Worm (Caenorhabditis elegans) whole organism, early embryonic: Measurements from ENCODE around the gene ZK632.10.

Source experiments
- ama-1 ChIP-seq: fragments of 150-350 bp; optimal IDR thresholded peaks from 2 replicates; lab custom pipeline; 2014
- ceh-13 ChIP-seq: fragments of 200-800 bp; sonication (Bioruptor generic); optimal IDR thresholded peaks from 2 replicates; lab custom pipeline; 2018; ENCODE audit warnings: mild to moderate bottlenecking, missing genetic modification characterization, missing compliant biosample characterization
- sea-1 ChIP-seq: fragments of 200-800 bp; sonication (Bioruptor generic); conservative IDR thresholded peaks from 2 replicates; pipeline ENCODE4 v1.3.6; 2022; ENCODE audit warnings: missing genetic modification characterization, missing compliant biosample characterization
- tbx-37 ChIP-seq: fragments of 200-800 bp; sonication (Bioruptor generic); conservative IDR thresholded peaks from 2 replicates; pipeline ENCODE4 v1.3.6; 2022; ENCODE audit warnings: missing genetic modification reagents, missing genetic modification characterization, missing compliant biosample characterization
- tra-4 ChIP-seq: sonication (generic microtip); optimal IDR thresholded peaks from 2 replicates; lab custom pipeline; 2017; ENCODE audit warnings: missing genetic modification characterization, missing compliant biosample characterization

DNA sequence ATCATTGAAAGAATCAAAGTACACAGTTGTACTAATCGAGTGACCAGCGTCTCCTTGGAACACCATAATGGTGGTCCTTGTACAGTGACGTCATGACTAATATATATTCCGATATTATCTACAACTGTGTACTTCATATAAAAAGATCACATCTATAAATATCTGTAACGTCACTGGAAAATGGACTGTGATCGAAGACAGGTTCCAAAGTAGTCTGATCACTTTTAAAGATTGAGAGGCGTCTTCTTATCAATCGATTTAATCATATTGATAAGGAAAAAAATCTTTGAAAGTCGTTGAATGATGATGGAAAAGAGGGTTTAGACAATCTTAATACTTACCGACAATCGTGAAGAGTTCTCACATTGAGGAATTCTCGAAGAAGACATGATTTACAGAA, 30.5 kb upstream of the ZK632.10 start:
- no peak for TF ChIP-seq tbx-37
- TF ChIP-seq tra-4 (tag; lab: Kevin White, UChicago) = no peak
- no peak for TF ChIP-seq ama-1 (lab: Kevin White, UChicago)
- TF ChIP-seq sea-1 (GFP tag; lab: Robert Waterston, UW) = no peak
- no peak for TF ChIP-seq ceh-13 (GFP tag; lab: Kevin White, UChicago)
